Fruit fly (Drosophila melanogaster) whole organism, embryonic: Measurements from ENCODE around the gene Pstk.

Source experiments
- Ada2b ChIP-seq: fragments of 200-800 bp; sonication (Bioruptor generic); IDR thresholded peaks from 2 replicates; pipeline ENCODE4 v1.3.6; 2022; ENCODE audit warnings: missing biosample characterization, missing genetic modification characterization
- Adf1 ChIP-seq: fragments of 200-800 bp; sonication (Bioruptor generic); IDR thresholded peaks from 2 replicates; pipeline ENCODE4 v1.3.6; 2022; ENCODE audit warnings: missing biosample characterization, missing genetic modification characterization
- Blimp-1 ChIP-seq: fragments of 200-800 bp; sonication (Bioruptor generic); optimal IDR thresholded peaks from 3 replicates; lab custom pipeline; 2018; ENCODE audit warnings: missing biosample characterization, missing genetic modification characterization, mild to moderate bottlenecking, moderate library complexity, missing genetic modification reagents
- Bteb2 ChIP-seq: fragments of 200-800 bp; sonication (Bioruptor generic); optimal IDR thresholded peaks from 2 replicates; lab custom pipeline; 2016; ENCODE audit warnings: missing biosample characterization, missing genetic modification characterization
- CG1024 ChIP-seq: fragments of 200-800 bp; sonication (Bioruptor generic); IDR thresholded peaks from 2 replicates; pipeline ENCODE4 v1.3.6; 2022; ENCODE audit warnings: missing biosample characterization, missing genetic modification characterization
- CG11560 ChIP-seq: fragments of 200-800 bp; sonication (Bioruptor generic); IDR thresholded peaks from 3 replicates; pipeline ENCODE4 v1.3.6; 2022; ENCODE audit warnings: missing biosample characterization, missing genetic modification characterization
- CG11723 ChIP-seq: fragments of 200-800 bp; sonication (Bioruptor generic); optimal IDR thresholded peaks from 2 replicates; lab custom pipeline; 2017; ENCODE audit warnings: missing biosample characterization, mild to moderate bottlenecking, missing genetic modification characterization
- CG14965 ChIP-seq: fragments of 200-800 bp; sonication (Bioruptor generic); optimal IDR thresholded peaks from 2 replicates; lab custom pipeline; 2016; ENCODE audit warnings: missing biosample characterization, missing genetic modification characterization, borderline replicate concordance
- CG2712 ChIP-seq: fragments of 200-800 bp; optimal IDR thresholded peaks from 3 replicates; lab custom pipeline; 2019; ENCODE audit warnings: missing biosample characterization, mild to moderate bottlenecking, missing genetic modification characterization, moderate library complexity
- CG3065 ChIP-seq: fragments of 200-800 bp; sonication (Bioruptor generic); optimal IDR thresholded peaks from 2 replicates; lab custom pipeline; 2016; ENCODE audit warnings: missing biosample characterization, missing genetic modification characterization
- CG31441 ChIP-seq: fragments of 200-800 bp; sonication (Bioruptor generic); IDR thresholded peaks from 2 replicates; pipeline ENCODE4 v1.3.6; 2022; ENCODE audit warnings: missing biosample characterization, missing genetic modification characterization
- CG32767 ChIP-seq: fragments of 200-800 bp; sonication (Bioruptor generic); IDR thresholded peaks from 2 replicates; pipeline ENCODE4 v1.3.6; 2022; ENCODE audit warnings: missing biosample characterization, missing genetic modification characterization
- CG34224 ChIP-seq: fragments of 200-800 bp; sonication (Bioruptor generic); IDR thresholded peaks from 3 replicates; pipeline ENCODE4 v1.3.6; 2022; ENCODE audit warnings: missing biosample characterization, missing genetic modification characterization; ENCODE audit not compliant: partially characterized antibody
- CG6254 ChIP-seq: fragments of 200-800 bp; sonication (Bioruptor generic); optimal IDR thresholded peaks from 3 replicates; lab custom pipeline; 2017; ENCODE audit warnings: mild to moderate bottlenecking, missing biosample characterization, missing genetic modification reagents, missing genetic modification characterization
- CG6683 ChIP-seq: fragments of 200-800 bp; sonication (Bioruptor generic); optimal IDR thresholded peaks from 2 replicates; lab custom pipeline; 2017; ENCODE audit warnings: missing biosample characterization, mild to moderate bottlenecking, missing genetic modification characterization, missing genetic modification reagents
- CG6791 ChIP-seq: fragments of 200-800 bp; sonication (Bioruptor generic); IDR thresholded peaks from 3 replicates; pipeline ENCODE4 v1.3.6; 2022; ENCODE audit warnings: missing biosample characterization, missing genetic modification characterization; ENCODE audit not compliant: partially characterized antibody
- CG9797 ChIP-seq: fragments of 200-800 bp; sonication (Bioruptor generic); optimal IDR thresholded peaks from 3 replicates; lab custom pipeline; 2018; ENCODE audit warnings: missing biosample characterization, mild to moderate bottlenecking, missing genetic modification characterization
- CkIIα-i1 ChIP-seq: fragments of 200-800 bp; sonication (Bioruptor generic); IDR thresholded peaks from 2 replicates; pipeline ENCODE4 v1.3.6; 2022; ENCODE audit warnings: missing biosample characterization, missing genetic modification characterization
- Doc2 ChIP-seq: fragments of 200-800 bp; sonication (Bioruptor generic); IDR thresholded peaks from 2 replicates; pipeline ENCODE4 v1.3.6; 2022; ENCODE audit warnings: missing biosample characterization, missing genetic modification characterization
- Dref ChIP-seq: fragments of 200-800 bp; sonication (Bioruptor generic); IDR thresholded peaks from 2 replicates; pipeline ENCODE4 v1.3.6; 2022; ENCODE audit warnings: missing biosample characterization, missing genetic modification characterization
- ERR ChIP-seq: fragments of 200-800 bp; sonication (Bioruptor generic); optimal IDR thresholded peaks from 2 replicates; lab custom pipeline; 2016; ENCODE audit warnings: missing biosample characterization, missing genetic modification characterization
- Eip74EF ChIP-seq, 2 experiments: fragments of 200-800 bp in 1 of 2; fragments of >200 bp in 1 of 2; sonication (Bioruptor generic) in 1 of 2; optimal IDR thresholded peaks; 2 replicates each; lab custom pipeline; 2017 to 2019; ENCODE audit warnings: missing biosample characterization in 2 of 2, missing genetic modification characterization in 2 of 2, mild to moderate bottlenecking in 1 of 2, moderate library complexity in 1 of 2
- Elba2 ChIP-seq: fragments of 200-800 bp; sonication (Bioruptor generic); optimal IDR thresholded peaks from 3 replicates; lab custom pipeline; 2016; ENCODE audit warnings: missing biosample characterization, missing genetic modification characterization
- Fer2 ChIP-seq: fragments of 200-800 bp; sonication (Bioruptor generic); optimal IDR thresholded peaks from 2 replicates; lab custom pipeline; 2018; ENCODE audit warnings: missing biosample characterization, mild to moderate bottlenecking, missing genetic modification characterization, moderate library complexity
- Jarid2 ChIP-seq: fragments of 200-800 bp; sonication (Bioruptor generic); optimal IDR thresholded peaks from 3 replicates; lab custom pipeline; 2017; ENCODE audit warnings: mild to moderate bottlenecking, missing biosample characterization, missing genetic modification reagents, missing genetic modification characterization
- MBD-R2 ChIP-seq: fragments of 200-800 bp; sonication (Bioruptor generic); IDR thresholded peaks from 2 replicates; pipeline ENCODE4 v1.3.6; 2022; ENCODE audit warnings: missing biosample characterization, missing genetic modification characterization
- NC2α ChIP-seq: fragments of 200-800 bp; sonication (Bioruptor generic); optimal IDR thresholded peaks from 2 replicates; lab custom pipeline; 2016; ENCODE audit warnings: missing biosample characterization, missing genetic modification characterization
- Opbp ChIP-seq: fragments of 200-800 bp; sonication (Bioruptor generic); IDR thresholded peaks from 3 replicates; pipeline ENCODE4 v1.3.6; 2022; ENCODE audit warnings: missing biosample characterization, missing genetic modification characterization; ENCODE audit not compliant: partially characterized antibody
- Pdp1 ChIP-seq, 2 experiments: fragments of 200-800 bp; sonication (Bioruptor generic); optimal IDR thresholded peaks; 3 replicates each; lab custom pipeline; 2016; ENCODE audit warnings: missing biosample characterization in 2 of 2, missing genetic modification characterization in 2 of 2, mild to moderate bottlenecking in 1 of 2, moderate library complexity in 1 of 2
- Stat92E ChIP-seq, 3 experiments: fragments of >200 bp in 2 of 3; fragments of 200-800 bp in 1 of 3; sonication (Bioruptor generic) in 1 of 3; optimal IDR thresholded peaks; 2 replicates each; lab custom pipeline; 2017 to 2019; ENCODE audit warnings: missing biosample characterization in 3 of 3, missing genetic modification characterization in 3 of 3, mild to moderate bottlenecking in 1 of 3, moderate library complexity in 1 of 3
- Usf ChIP-seq: fragments of 200-800 bp; sonication (Bioruptor generic); optimal IDR thresholded peaks from 2 replicates; lab custom pipeline; 2017; ENCODE audit warnings: missing genotype, missing biosample characterization, missing genetic modification characterization
- ac ChIP-seq: fragments of 200-800 bp; sonication (Bioruptor generic); optimal IDR thresholded peaks from 3 replicates; lab custom pipeline; 2017; ENCODE audit warnings: missing biosample characterization, mild to moderate bottlenecking, missing genetic modification characterization
- btn ChIP-seq: fragments of 200-800 bp; sonication (Bioruptor generic); optimal IDR thresholded peaks from 2 replicates; lab custom pipeline; 2016; ENCODE audit warnings: missing biosample characterization, missing genetic modification characterization
- croc ChIP-seq: fragments of 200-800 bp; sonication (Bioruptor generic); conservative IDR thresholded peaks from 3 replicates; pipeline ENCODE4 v1.3.6; 2022; ENCODE audit warnings: missing biosample characterization, missing genetic modification characterization
- danr ChIP-seq: fragments of 200-800 bp; sonication (Bioruptor generic); IDR thresholded peaks from 2 replicates; pipeline ENCODE4 v1.3.6; 2022; ENCODE audit warnings: missing biosample characterization, missing genetic modification characterization
- dmrt11E ChIP-seq: fragments of 200-800 bp; sonication (Bioruptor generic); optimal IDR thresholded peaks from 3 replicates; lab custom pipeline; 2018; ENCODE audit warnings: missing biosample characterization, mild to moderate bottlenecking, missing genetic modification characterization, moderate library complexity
- ftz-f1 ChIP-seq: fragments of 200-800 bp; sonication (Bioruptor generic); optimal IDR thresholded peaks from 2 replicates; lab custom pipeline; 2016; ENCODE audit warnings: missing biosample characterization, missing genetic modification characterization
- gem ChIP-seq: fragments of 200-800 bp; sonication (Bioruptor generic); optimal IDR thresholded peaks from 2 replicates; lab custom pipeline; 2019; ENCODE audit warnings: missing biosample characterization, mild to moderate bottlenecking, missing genetic modification characterization, moderate library complexity
- gsb-n ChIP-seq: fragments of 200-800 bp; sonication (Bioruptor generic); optimal IDR thresholded peaks from 3 replicates; lab custom pipeline; 2018; ENCODE audit warnings: missing biosample characterization, mild to moderate bottlenecking, missing genetic modification characterization
- kay ChIP-seq: fragments of 200-800 bp; sonication (Bioruptor generic); optimal IDR thresholded peaks from 2 replicates; lab custom pipeline; 2016; ENCODE audit warnings: missing biosample characterization, missing genetic modification characterization
- lov ChIP-seq, 2 experiments: fragments of 200-800 bp in 1 of 2; fragments of >200 bp in 1 of 2; sonication (Bioruptor generic) in 1 of 2; IDR thresholded peaks in 1 of 2; optimal IDR thresholded peaks in 1 of 2; 2 replicates in 1 of 2; 3 replicates in 1 of 2; pipeline versions ENCODE4 v1.3.6 to Lab custom; 2017 to 2022; ENCODE audit warnings: missing biosample characterization in 1 of 2, missing genetic modification characterization in 1 of 2
- odd ChIP-seq: fragments of 200-800 bp; sonication (Bioruptor generic); optimal IDR thresholded peaks from 2 replicates; lab custom pipeline; 2017; ENCODE audit warnings: missing biosample characterization, mild to moderate bottlenecking, missing genetic modification characterization
- run ChIP-seq: fragments of 200-800 bp; sonication (Bioruptor generic); optimal IDR thresholded peaks from 3 replicates; lab custom pipeline; 2018; ENCODE audit warnings: missing biosample characterization, mild to moderate bottlenecking, missing genetic modification characterization
- salm ChIP-seq: fragments of 200-800 bp; sonication (Bioruptor generic); optimal IDR thresholded peaks from 2 replicates; lab custom pipeline; 2018; ENCODE audit warnings: missing biosample characterization, mild to moderate bottlenecking, missing genetic modification characterization
- sna ChIP-seq: fragments of 200-800 bp; sonication (Bioruptor generic); IDR thresholded peaks from 2 replicates; pipeline ENCODE4 v1.3.6; 2022; ENCODE audit warnings: missing biosample characterization, missing genetic modification characterization; ENCODE audit not compliant: partially characterized antibody
- tap ChIP-seq: fragments of 200-800 bp; optimal IDR thresholded peaks from 3 replicates; lab custom pipeline; 2019; ENCODE audit warnings: missing biosample characterization, mild to moderate bottlenecking, missing genetic modification characterization, moderate library complexity
- trem ChIP-seq: fragments of 200-800 bp; optimal IDR thresholded peaks from 3 replicates; lab custom pipeline; 2019; ENCODE audit warnings: missing biosample characterization, mild to moderate bottlenecking, missing genetic modification characterization, moderate library complexity
- vfl ChIP-seq: fragments of 200-800 bp; sonication (Bioruptor generic); optimal IDR thresholded peaks from 2 replicates; lab custom pipeline; 2016; ENCODE audit warnings: missing biosample characterization, missing genetic modification characterization
- yki ChIP-seq: fragments of >200 bp; optimal IDR thresholded peaks from 3 replicates; lab custom pipeline; 2018

The Pstk gene

DNA sequence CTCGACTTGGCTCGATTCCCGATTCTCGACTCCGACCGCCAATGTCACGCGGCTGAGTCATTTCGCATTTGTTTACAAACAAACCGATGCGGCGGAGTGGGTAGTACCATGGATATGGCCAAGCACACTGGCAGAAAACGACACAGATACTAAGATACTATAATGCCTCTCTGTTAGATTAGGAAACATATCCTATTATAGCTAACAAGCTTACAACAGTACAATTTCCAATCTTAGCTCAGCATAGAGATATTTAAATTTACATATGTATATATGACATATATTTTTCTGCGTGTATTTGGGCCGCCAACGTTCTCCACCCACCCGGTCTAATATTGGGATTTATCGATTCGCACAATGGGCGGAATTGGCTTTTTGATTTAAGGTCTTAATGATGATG, 14.4 kb downstream of the Pstk start (continued):
- no peak for TF ChIP-seq CG9797 (GFP tag; lab: Kevin White, UChicago)
- TF ChIP-seq vfl (GFP tag; lab: Kevin White, UChicago): peak; percentile 29
- TF ChIP-seq CG2712: peak; percentile 70
- TF ChIP-seq yki (lab: Kevin White, UChicago): no peak
- TF ChIP-seq sna (GFP tag; lab: Robert Waterston, UW): no peak
- no peak for TF ChIP-seq odd
- TF ChIP-seq Adf1 (GFP tag; lab: Robert Waterston, UW): peak; percentile 56; the same call in 1 of the 2 replicates
- TF ChIP-seq Doc2: no peak
- TF ChIP-seq Dref (GFP tag; lab: Robert Waterston, UW): 0 out of 2 replicates have a peak, but pooled peaks have one; percentile 26
- no peak for TF ChIP-seq Usf
- peak in 1 of 2 experiments; percentile 55 for TF ChIP-seq Eip74EF (GFP tag; optimal IDR thresholded peaks at IDR 0.05; lab: Kevin White, UChicago)
- TF ChIP-seq CG11723 (GFP tag; lab: Kevin White, UChicago): peak; percentile 62
- peak; percentile 46; the same call in 1 of the 2 replicates for TF ChIP-seq CG1024 (GFP tag; lab: Robert Waterston, UW)
- peak; percentile 75 for TF ChIP-seq MBD-R2
- TF ChIP-seq Elba2 (GFP tag; lab: Kevin White, UChicago): no peak
- TF ChIP-seq ac (GFP tag; lab: Kevin White, UChicago): no peak
- TF ChIP-seq CG11560: peak; percentile 56; the same call in 2 of the 3 replicates
- TF ChIP-seq Stat92E (GFP tag; optimal IDR thresholded peaks at IDR 0.05; lab: Kevin White, UChicago): no peak
- no peak for TF ChIP-seq CG6791
- peak; percentile 24 for TF ChIP-seq Fer2
- peak; percentile 70 for TF ChIP-seq Blimp-1 (GFP tag; lab: Kevin White, UChicago)
- peak; percentile 36; the same call in 1 of the 3 replicates for TF ChIP-seq croc (GFP tag; lab: Robert Waterston, UW)
- no peak for TF ChIP-seq CG14965
- peak; percentile 91 for TF ChIP-seq Ada2b
- TF ChIP-seq NC2α (GFP tag; lab: Kevin White, UChicago): no peak
- peak; percentile 19 for TF ChIP-seq CG6683 (GFP tag; lab: Kevin White, UChicago)
- TF ChIP-seq Jarid2: peak; percentile 41
- TF ChIP-seq CG34224: no peak
- peak; percentile 28 for TF ChIP-seq gsb-n (tag; lab: Kevin White, UChicago)
- peak; percentile 78 for TF ChIP-seq CG31441 (GFP tag; lab: Robert Waterston, UW)
- TF ChIP-seq CG6254 (GFP tag; lab: Kevin White, UChicago): peak; percentile 39
- TF ChIP-seq Pdp1 (GFP tag; optimal IDR thresholded peaks at IDR 0.05; lab: Kevin White, UChicago): peak; percentile 64 to 78
- TF ChIP-seq ftz-f1 (GFP tag; lab: Kevin White, UChicago): no peak
- no peak for TF ChIP-seq salm (tag; lab: Kevin White, UChicago)
- peak; percentile 50 for TF ChIP-seq trem (tag; lab: Kevin White, UChicago)
- TF ChIP-seq danr (GFP tag; lab: Robert Waterston, UW): peak; percentile 53
- TF ChIP-seq kay: peak; percentile 68
- peak; percentile 19 for TF ChIP-seq CG3065 (GFP tag; lab: Kevin White, UChicago)
- TF ChIP-seq lov (optimal IDR thresholded peaks at IDR 0.05; lab: Kevin White, UChicago): no peak
- no peak for TF ChIP-seq lov (GFP tag; IDR thresholded peaks at IDR 0.05; lab: Robert Waterston, UW)
- TF ChIP-seq tap (tag; lab: Kevin White, UChicago): peak; percentile 72
- TF ChIP-seq dmrt11E (tag; lab: Kevin White, UChicago): peak; percentile 9
- no peak for TF ChIP-seq Opbp (GFP tag; lab: Robert Waterston, UW)
- TF ChIP-seq CkIIα-i1: 0 out of 2 replicates have a peak, but pooled peaks have one; percentile 16
- TF ChIP-seq gem (tag; lab: Kevin White, UChicago): peak; percentile 80
- peak; percentile 8 for TF ChIP-seq Bteb2 (GFP tag; lab: Kevin White, UChicago)
- TF ChIP-seq CG32767 (GFP tag; lab: Robert Waterston, UW): peak; percentile 68
- TF ChIP-seq ERR (GFP tag; lab: Kevin White, UChicago): no peak
- no peak for TF ChIP-seq btn
- peak; percentile 34 for TF ChIP-seq run
